Worm (Caenorhabditis elegans) whole organism, early embryonic: Measurements from ENCODE around the gene tbc-10.

Experiments used
- B0310.2 ChIP-seq: sonication (generic microtip); optimal IDR thresholded peaks from 2 replicates; lab custom pipeline; 2016; ENCODE audit warnings: mild to moderate bottlenecking, missing genetic modification characterization, missing compliant biosample characterization
- F13C5.2 ChIP-seq: sonication (generic microtip); optimal IDR thresholded peaks from 2 replicates; lab custom pipeline; 2017; ENCODE audit warnings: mild to moderate bottlenecking, missing genetic modification characterization, inconsistent platforms, missing compliant biosample characterization
- aly-1 ChIP-seq: sonication (generic microtip); optimal IDR thresholded peaks from 2 replicates; lab custom pipeline; 2016; ENCODE audit warnings: missing genetic modification characterization, missing compliant biosample characterization
- ama-1 ChIP-seq: fragments of 150-350 bp; optimal IDR thresholded peaks from 2 replicates; lab custom pipeline; 2014
- ceh-36 ChIP-seq: sonication (generic microtip); optimal IDR thresholded peaks from 2 replicates; lab custom pipeline; 2016; ENCODE audit warnings: missing genetic modification characterization, inconsistent platforms, missing compliant biosample characterization
- flt-1 ChIP-seq: fragments of 200-800 bp; sonication (Bioruptor generic); IDR thresholded peaks from 2 replicates; pipeline ENCODE4 v1.3.6; 2022; ENCODE audit warnings: missing genetic modification characterization, missing compliant biosample characterization
- hmbx-1 ChIP-seq: sonication (generic microtip); optimal IDR thresholded peaks from 2 replicates; lab custom pipeline; 2016; ENCODE audit warnings: mild to moderate bottlenecking, missing genetic modification characterization, missing compliant biosample characterization
- hmg-4 ChIP-seq: fragments of 200-800 bp; sonication (Bioruptor generic); optimal IDR thresholded peaks from 2 replicates; lab custom pipeline; 2018; ENCODE audit warnings: mild to moderate bottlenecking, missing genetic modification characterization, missing compliant biosample characterization
- hnd-1 ChIP-seq: sonication (generic microtip); optimal IDR thresholded peaks from 2 replicates; lab custom pipeline; 2016; ENCODE audit warnings: missing genetic modification characterization, missing compliant biosample characterization
- scrt-1 ChIP-seq: fragments of 200-800 bp; sonication (Bioruptor generic); IDR thresholded peaks from 2 replicates; pipeline ENCODE4 v1.3.6; 2022; ENCODE audit warnings: missing genetic modification characterization, missing compliant biosample characterization
- tbx-11 ChIP-seq: fragments of 200-800 bp; sonication (Bioruptor generic); IDR thresholded peaks from 2 replicates; pipeline ENCODE4 v1.3.6; 2022; ENCODE audit warnings: missing genetic modification characterization, missing compliant biosample characterization

DNA sequence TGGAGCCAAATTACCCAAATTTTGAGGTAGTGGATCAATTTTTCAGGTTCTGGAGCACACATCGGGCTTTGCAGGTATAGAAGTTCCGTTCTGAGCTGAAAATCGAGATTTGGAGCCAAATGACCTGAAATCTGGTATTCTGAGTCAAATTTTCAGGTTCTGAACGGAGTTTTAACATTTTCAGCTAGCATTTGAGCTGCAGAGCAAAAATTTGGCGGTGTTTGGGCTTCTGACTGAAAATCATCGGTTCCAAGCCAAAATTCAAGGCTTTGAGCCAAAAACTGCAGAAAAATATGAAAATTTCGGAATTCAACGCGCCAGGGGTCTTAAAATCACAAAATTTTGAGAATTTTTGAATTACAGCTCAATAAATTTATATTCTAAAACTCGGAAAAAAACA, 47.9 kb downstream of the tbc-10 start, which contains the start of the genes clc-26 and E_BE45912.2:
- TF ChIP-seq flt-1 (GFP tag; lab: Robert Waterston, UW): no peak
- no peak for TF ChIP-seq hnd-1 (tag; lab: Kevin White, UChicago)
- TF ChIP-seq ama-1: no peak
- TF ChIP-seq tbx-11 (GFP tag; lab: Robert Waterston, UW): no peak
- no peak for TF ChIP-seq hmg-4 (GFP tag; lab: Kevin White, UChicago)
- no peak for TF ChIP-seq ceh-36
- no peak for TF ChIP-seq aly-1 (tag; lab: Kevin White, UChicago)
- no peak for TF ChIP-seq hmbx-1 (tag; lab: Kevin White, UChicago)
- no peak for TF ChIP-seq scrt-1
- TF ChIP-seq F13C5.2 (tag; lab: Kevin White, UChicago): no peak
- TF ChIP-seq B0310.2 (tag; lab: Kevin White, UChicago): no peak
